Worm (Caenorhabditis elegans) whole organism, L4 larva: ENCODE data around the gene ubc-1.

Experiments used
- D1046.2 ChIP-seq: fragments of 200-800 bp; sonication (Bioruptor generic); IDR thresholded peaks from 2 replicates; pipeline ENCODE4 v1.3.6; 2022; ENCODE audit warnings: missing genetic modification characterization, missing compliant biosample characterization
- F26F4.8 ChIP-seq: fragments of 200-800 bp; sonication (Bioruptor generic); conservative IDR thresholded peaks from 2 replicates; pipeline ENCODE4 v1.3.6; 2022; ENCODE audit warnings: missing genetic modification characterization, missing compliant biosample characterization
- F44E2.7 ChIP-seq: fragments of 200-800 bp; sonication (Bioruptor generic); IDR thresholded peaks from 2 replicates; pipeline ENCODE4 v2.1.2; 2022; ENCODE audit warnings: missing genetic modification characterization, missing compliant biosample characterization
- F49E8.2 ChIP-seq: sonication (generic microtip); optimal IDR thresholded peaks from 2 replicates; lab custom pipeline; 2016; ENCODE audit warnings: missing compliant biosample characterization, mild to moderate bottlenecking, missing genetic modification characterization, borderline replicate concordance
- R02D3.7 ChIP-seq: fragments of 150-350 bp; sonication (generic microtip); optimal IDR thresholded peaks from 3 replicates; lab custom pipeline; 2014; ENCODE audit warnings: missing biosample characterization, missing genetic modification characterization
- Y105C5A.15 ChIP-seq: fragments of 200-800 bp; sonication (Bioruptor generic); IDR thresholded peaks from 2 replicates; pipeline ENCODE4 v1.3.6; 2022; ENCODE audit warnings: missing genetic modification characterization, missing compliant biosample characterization
- Y5F2A.4 ChIP-seq: fragments of 200-800 bp; sonication (Bioruptor generic); optimal IDR thresholded peaks from 2 replicates; lab custom pipeline; 2018; ENCODE audit warnings: mild to moderate bottlenecking, missing genetic modification characterization, missing compliant biosample characterization
- Y75B8A.6 ChIP-seq: fragments of 200-800 bp; sonication (Bioruptor generic); IDR thresholded peaks from 2 replicates; pipeline ENCODE4 v1.3.6; 2022; ENCODE audit warnings: missing genetic modification reagents, missing genetic modification characterization, missing compliant biosample characterization
- ZK337.2 ChIP-seq: fragments of 200-800 bp; sonication (Bioruptor generic); IDR thresholded peaks from 2 replicates; pipeline ENCODE4 v1.3.6; 2022; ENCODE audit warnings: missing genetic modification reagents, missing genetic modification characterization, missing compliant biosample characterization
- aha-1 ChIP-seq: fragments of 150-350 bp; peaks from one replicate; lab custom pipeline; 2014; ENCODE audit warnings: missing biosample characterization, missing genetic modification characterization
- attf-4 ChIP-seq: sonication (generic microtip); optimal IDR thresholded peaks from 3 replicates; lab custom pipeline; 2017; ENCODE audit warnings: missing biosample characterization, missing genetic modification characterization
- ceh-44 ChIP-seq: fragments of 200-800 bp; sonication (Bioruptor generic); IDR thresholded peaks from 2 replicates; pipeline ENCODE4 v1.3.6; 2022; ENCODE audit warnings: missing genetic modification reagents, missing genetic modification characterization, missing compliant biosample characterization
- ceh-82 ChIP-seq: sonication (generic microtip); optimal IDR thresholded peaks from 2 replicates; lab custom pipeline; 2017; ENCODE audit warnings: missing biosample characterization, missing genetic modification characterization
- daf-12 ChIP-seq: fragments of 150-350 bp; optimal IDR thresholded peaks from 2 replicates; lab custom pipeline; 2014; ENCODE audit warnings: missing biosample characterization, missing genetic modification reagents, missing genetic modification characterization
- daf-16 ChIP-seq, 3 experiments: sonication (generic microtip); optimal IDR thresholded peaks; 2 replicates each; lab custom pipeline; 2016 to 2017; ENCODE audit warnings: missing genetic modification characterization in 3 of 3, missing genetic modification reagents in 3 of 3, mild to moderate bottlenecking in 2 of 3, missing compliant biosample characterization in 2 of 3, missing biosample characterization in 1 of 3, moderate library complexity in 1 of 3
- daf-8 ChIP-seq: fragments of 200-800 bp; sonication (Bioruptor generic); IDR thresholded peaks from 2 replicates; pipeline ENCODE4 v1.3.6; 2022; ENCODE audit warnings: missing genetic modification characterization, missing compliant biosample characterization
- dmd-6 ChIP-seq: fragments of 200-800 bp; sonication (Bioruptor generic); IDR thresholded peaks from 2 replicates; pipeline ENCODE4 v1.3.6; 2022; ENCODE audit warnings: missing genetic modification reagents, missing genetic modification characterization, missing compliant biosample characterization
- dmd-9 ChIP-seq: fragments of 200-800 bp; sonication (Bioruptor generic); IDR thresholded peaks from 2 replicates; pipeline ENCODE4 v1.3.6; 2022; ENCODE audit warnings: missing genetic modification reagents, missing genetic modification characterization, missing compliant biosample characterization
- dpl-1 ChIP-seq: fragments of 150-350 bp; optimal IDR thresholded peaks from 2 replicates; lab custom pipeline; 2014; ENCODE audit warnings: missing biosample characterization, missing genetic modification reagents, missing genetic modification characterization
- dve-1 ChIP-seq: sonication (generic microtip); optimal IDR thresholded peaks from 2 replicates; lab custom pipeline; 2017; ENCODE audit warnings: antibody characterized with exemption, mild to moderate bottlenecking, missing genetic modification characterization, missing compliant biosample characterization; ENCODE audit not compliant: insufficient read depth
- egl-27 ChIP-seq: sonication (generic microtip); optimal IDR thresholded peaks from 3 replicates; lab custom pipeline; 2017; ENCODE audit warnings: missing biosample characterization, missing genetic modification reagents, missing genetic modification characterization
- hif-1 ChIP-seq, 2 experiments: sonication (generic microtip); optimal IDR thresholded peaks; 2 replicates each; lab custom pipeline; 2016 to 2017; ENCODE audit warnings: missing compliant biosample characterization in 2 of 2, missing genetic modification characterization in 2 of 2, missing genetic modification reagents in 2 of 2, missing genotype in 2 of 2, mild to moderate bottlenecking in 1 of 2
- hlh-11 ChIP-seq: fragments of 200-800 bp; sonication (Bioruptor generic); optimal IDR thresholded peaks from 2 replicates; lab custom pipeline; 2018; ENCODE audit warnings: mild to moderate bottlenecking, missing genetic modification characterization, missing compliant biosample characterization
- hlh-30 ChIP-seq: sonication (generic microtip); optimal IDR thresholded peaks from 2 replicates; lab custom pipeline; 2017; ENCODE audit warnings: antibody characterized with exemption, mild to moderate bottlenecking, missing genetic modification characterization, missing compliant biosample characterization; ENCODE audit not compliant: insufficient read depth
- lim-7 ChIP-seq: fragments of 200-800 bp; sonication (Bioruptor generic); IDR thresholded peaks from 2 replicates; pipeline ENCODE4 v1.3.6; 2022; ENCODE audit warnings: missing genetic modification characterization, missing compliant biosample characterization
- lin-13 ChIP-seq: fragments of 150-350 bp; optimal IDR thresholded peaks from 2 replicates; lab custom pipeline; 2014; ENCODE audit warnings: missing biosample characterization, missing genetic modification reagents, missing genetic modification characterization
- lin-29 ChIP-seq: fragments of 200-800 bp; sonication (Bioruptor generic); IDR thresholded peaks from 2 replicates; pipeline ENCODE4 v1.3.6; 2022; ENCODE audit warnings: missing genetic modification reagents, missing genetic modification characterization, missing compliant biosample characterization
- lir-3 ChIP-seq: sonication (generic microtip); optimal IDR thresholded peaks from 2 replicates; lab custom pipeline; 2016; ENCODE audit warnings: mild to moderate bottlenecking, missing genetic modification characterization, missing compliant biosample characterization
- lsy-2 ChIP-seq, 2 experiments: fragments of 150-350 bp in 1 of 2; sonication (generic microtip) in 1 of 2; optimal IDR thresholded peaks; 2 replicates each; lab custom pipeline; 2014 to 2017; ENCODE audit warnings: missing biosample characterization in 2 of 2, missing genetic modification characterization in 2 of 2
- mdl-1 ChIP-seq, 2 experiments: fragments of 150-350 bp in 1 of 2; sonication (generic microtip) in 1 of 2; optimal IDR thresholded peaks; 2 replicates each; lab custom pipeline; 2014 to 2017; ENCODE audit warnings: missing biosample characterization in 2 of 2, missing genetic modification characterization in 2 of 2
- mep-1 ChIP-seq: fragments of 150-350 bp; sonication (generic microtip); optimal IDR thresholded peaks from 3 replicates; lab custom pipeline; 2014; ENCODE audit warnings: missing biosample characterization, missing genetic modification characterization
- mes-2 ChIP-seq: sonication (generic microtip); optimal IDR thresholded peaks from 2 replicates; lab custom pipeline; 2016; ENCODE audit warnings: missing genotype, mild to moderate bottlenecking, missing genetic modification characterization, missing compliant biosample characterization; ENCODE audit not compliant: poor library complexity, severe bottlenecking
- mxl-2 ChIP-seq: fragments of 200-800 bp; sonication (Bioruptor generic); conservative IDR thresholded peaks from 2 replicates; pipeline ENCODE4 v1.3.6; 2022; ENCODE audit warnings: missing genetic modification reagents, missing genetic modification characterization, missing compliant biosample characterization
- mxl-3 ChIP-seq: fragments of 200-800 bp; sonication (Bioruptor generic); optimal IDR thresholded peaks from 2 replicates; lab custom pipeline; 2018; ENCODE audit warnings: mild to moderate bottlenecking, missing genetic modification characterization, missing compliant biosample characterization
- nhr-102 ChIP-seq: sonication (generic microtip); optimal IDR thresholded peaks from 2 replicates; lab custom pipeline; 2016; ENCODE audit warnings: mild to moderate bottlenecking, missing genetic modification characterization, moderate library complexity, missing compliant biosample characterization
- nhr-237 ChIP-seq: sonication (generic microtip); optimal IDR thresholded peaks from 2 replicates; lab custom pipeline; 2017; ENCODE audit warnings: missing biosample characterization, missing genetic modification characterization
- nhr-28 ChIP-seq: fragments of 150-350 bp; optimal IDR thresholded peaks from 2 replicates; lab custom pipeline; 2014; ENCODE audit warnings: missing biosample characterization, missing genetic modification characterization
- nhr-48 ChIP-seq: sonication (generic microtip); optimal IDR thresholded peaks from 2 replicates; lab custom pipeline; 2016; ENCODE audit warnings: mild to moderate bottlenecking, missing genetic modification characterization, missing compliant biosample characterization
- nhr-76 ChIP-seq: fragments of 150-350 bp; optimal IDR thresholded peaks from 2 replicates; lab custom pipeline; 2014; ENCODE audit warnings: missing biosample characterization, missing genetic modification characterization
- nhr-77 ChIP-seq: fragments of 150-350 bp; optimal IDR thresholded peaks from 2 replicates; lab custom pipeline; 2014; ENCODE audit warnings: missing biosample characterization, missing genetic modification characterization
- pqm-1 ChIP-seq: sonication (generic microtip); optimal IDR thresholded peaks from 2 replicates; lab custom pipeline; 2017; ENCODE audit warnings: missing biosample characterization, missing genetic modification characterization
- rbr-2 ChIP-seq: sonication (generic microtip); optimal IDR thresholded peaks from 2 replicates; lab custom pipeline; 2016; ENCODE audit warnings: missing genotype, missing genetic modification characterization, missing compliant biosample characterization
- snpc-4 ChIP-seq: fragments of 150-350 bp; optimal IDR thresholded peaks from 2 replicates; lab custom pipeline; 2014; ENCODE audit warnings: missing biosample characterization, missing genetic modification characterization
- spr-1 ChIP-seq: sonication (generic microtip); optimal IDR thresholded peaks from 2 replicates; lab custom pipeline; 2016; ENCODE audit warnings: mild to moderate bottlenecking, missing genetic modification characterization, missing compliant biosample characterization
- spr-3 ChIP-seq: fragments of 200-800 bp; sonication (Bioruptor generic); optimal IDR thresholded peaks from 2 replicates; lab custom pipeline; 2018; ENCODE audit warnings: mild to moderate bottlenecking, missing genetic modification characterization, missing compliant biosample characterization
- zip-11 ChIP-seq: fragments of 200-800 bp; sonication (Bioruptor generic); IDR thresholded peaks from 2 replicates; pipeline ENCODE4 v1.3.6; 2022; ENCODE audit warnings: missing genetic modification characterization, missing compliant biosample characterization

The ubc-1 gene

ce11 chrIV:4085022-4085421 lies 17.8 kb upstream of the ubc-1 start:
- TF ChIP-seq hlh-11 (tag; lab: Kevin White, UChicago): peak; percentile 23
- TF ChIP-seq mes-2 (tag; lab: Kevin White, UChicago): no peak
- TF ChIP-seq mxl-2 (GFP tag; lab: Robert Waterston, UW): no peak
- TF ChIP-seq rbr-2 (tag; lab: Kevin White, UChicago): no peak
- TF ChIP-seq egl-27 (tag; lab: Kevin White, UChicago): no peak
- no peak for TF ChIP-seq nhr-237
- TF ChIP-seq hif-1 (tag; optimal IDR thresholded peaks at IDR 0.05; lab: Kevin White, UChicago): no peak
- no peak for TF ChIP-seq ceh-44 (GFP tag; lab: Robert Waterston, UW)
- peak in 1 of 2 experiments; percentile 17 for TF ChIP-seq lsy-2 (tag; optimal IDR thresholded peaks at IDR 0.05; lab: Kevin White, UChicago)
- TF ChIP-seq lir-3 (tag; lab: Kevin White, UChicago): no peak
- TF ChIP-seq dve-1 (tag; lab: Kevin White, UChicago): peak; percentile 52
- TF ChIP-seq ceh-82 (tag; lab: Kevin White, UChicago): no peak
- TF ChIP-seq nhr-48 (tag; lab: Kevin White, UChicago): no peak
- TF ChIP-seq Y5F2A.4 (GFP tag; lab: Kevin White, UChicago): no peak
- TF ChIP-seq F26F4.8 (GFP tag; lab: Robert Waterston, UW): no peak
- no peak for TF ChIP-seq dpl-1
- TF ChIP-seq zip-11 (GFP tag; lab: Robert Waterston, UW): no peak
- no peak for TF ChIP-seq aha-1
- no peak for TF ChIP-seq mxl-3 (GFP tag; lab: Kevin White, UChicago)
- TF ChIP-seq F49E8.2 (tag; lab: Kevin White, UChicago): no peak
- TF ChIP-seq daf-8 (GFP tag; lab: Robert Waterston, UW): no peak
- TF ChIP-seq snpc-4 (tag; lab: Kevin White, UChicago): no peak
- TF ChIP-seq R02D3.7 (tag; lab: Kevin White, UChicago): no peak
- no peak for TF ChIP-seq nhr-76 (tag; lab: Kevin White, UChicago)
- no peak for TF ChIP-seq Y75B8A.6 (GFP tag; lab: Robert Waterston, UW)
- TF ChIP-seq spr-1 (tag; lab: Kevin White, UChicago): no peak
- TF ChIP-seq nhr-102: no peak
- no peak for TF ChIP-seq attf-4 (tag; lab: Kevin White, UChicago)
- peak; percentile 23 for TF ChIP-seq nhr-77 (tag; lab: Kevin White, UChicago)
- TF ChIP-seq lin-13 (GFP tag; lab: Kevin White, UChicago): no peak
- no peak for TF ChIP-seq ZK337.2 (GFP tag; lab: Robert Waterston, UW)
- TF ChIP-seq D1046.2 (GFP tag; lab: Robert Waterston, UW): no peak
- TF ChIP-seq daf-12 (tag; lab: Kevin White, UChicago): no peak
- TF ChIP-seq nhr-28: peak; percentile 35
- peak; percentile 47 for TF ChIP-seq hlh-30 (tag; lab: Kevin White, UChicago)
- no peak for TF ChIP-seq spr-3 (GFP tag; lab: Kevin White, UChicago)
- no peak for TF ChIP-seq mdl-1 (tag; optimal IDR thresholded peaks at IDR 0.05; lab: Kevin White, UChicago)
- TF ChIP-seq lin-29: no peak
- TF ChIP-seq lim-7: no peak
- peak; percentile 7 for TF ChIP-seq mep-1 (tag; lab: Kevin White, UChicago)
- TF ChIP-seq Y105C5A.15 (GFP tag; lab: Robert Waterston, UW): no peak
- TF ChIP-seq F44E2.7 (GFP tag; lab: Robert Waterston, UW): no peak
- peak; percentile 29; the same call in 1 of the 2 replicates for TF ChIP-seq dmd-6 (GFP tag; lab: Robert Waterston, UW)
- no peak for TF ChIP-seq dmd-9
- no peak for TF ChIP-seq pqm-1 (tag; lab: Kevin White, UChicago)
- TF ChIP-seq daf-16 (GFP tag; optimal IDR thresholded peaks at IDR 0.05; lab: Kevin White, UChicago): no peak
- peak; percentile 83 for TF ChIP-seq daf-16 (tag; optimal IDR thresholded peaks at IDR 0.05; lab: Kevin White, UChicago)
